In the genomic region with DNA sequence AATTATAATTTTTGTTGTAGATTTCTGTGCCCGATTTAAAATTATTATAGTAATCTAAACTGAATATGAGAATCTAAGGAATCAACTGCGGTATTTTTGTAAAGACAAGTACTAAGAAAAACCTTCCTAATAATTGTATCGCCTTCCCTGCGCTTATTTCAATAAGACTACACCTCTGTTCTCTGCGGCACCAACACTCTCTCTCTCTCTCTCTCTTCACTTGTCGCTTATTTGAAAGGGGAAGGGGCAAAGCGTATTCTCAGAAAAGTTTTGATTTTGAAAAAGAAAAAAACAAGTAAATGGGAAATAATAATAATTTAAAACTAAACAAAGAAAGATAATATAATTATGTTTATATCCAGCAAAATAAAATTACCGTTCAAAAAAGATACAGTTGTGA, we compare ENCODE assay signal across 1 worm cellular context.
TF ChIP-seq lines count a peak whose summit lies in the region.

No protein-coding gene starts in this region.

TF ChIP-seq in whole organism, L1 larva, 84 proteins besides CTCF, POLR2A, EP300 and RAD21 (continued from another document):
- TF ChIP-seq fkh-10 (GFP tag; optimal IDR thresholded peaks at IDR 0.05; lab: Kevin White, UChicago) (peak; percentile 35), tbx-2 (tag; optimal IDR thresholded peaks at IDR 0.05; lab: Kevin White, UChicago) (peak; percentile 61), snpc-4 (tag; optimal IDR thresholded peaks at IDR 0.05; lab: Kevin White, UChicago) (peak; percentile 41), elt-2 (tag; optimal IDR thresholded peaks at IDR 0.05; lab: Kevin White, UChicago) (peak; percentile 22), xbp-1 (tag; optimal IDR thresholded peaks at IDR 0.05; lab: Kevin White, UChicago) (peak; percentile 51), dsc-1 (tag; optimal IDR thresholded peaks at IDR 0.05; lab: Kevin White, UChicago) (no peak), lin-14 (GFP tag; optimal IDR thresholded peaks at IDR 0.05; lab: Kevin White, UChicago) (peak; percentile 81), fkh-8 (tag; optimal IDR thresholded peaks at IDR 0.05; lab: Kevin White, UChicago) (peak; percentile 53), efl-3 (GFP tag; optimal IDR thresholded peaks at IDR 0.05; lab: Kevin White, UChicago) (no peak), hlh-17 (GFP tag; optimal IDR thresholded peaks at IDR 0.05; lab: Kevin White, UChicago; ENCODE audit: borderline replicate concordance) (no peak), unc-98 (GFP tag; IDR thresholded peaks at IDR 0.05; lab: Robert Waterston, UW) (no peak), efl-1 (optimal IDR thresholded peaks at IDR 0.05; lab: Kevin White, UChicago) (peak; percentile 53 to 68), efl-1 (GFP tag; optimal IDR thresholded peaks at IDR 0.05 in 1 of 2; lab: Kevin White, UChicago) (peak; percentile 5 to 40), nhr-84 (tag; optimal IDR thresholded peaks at IDR 0.05; lab: Kevin White, UChicago) (no peak), fkh-4 (tag; optimal IDR thresholded peaks at IDR 0.05; lab: Kevin White, UChicago; ENCODE audit: borderline replicate concordance) (no peak), alr-1 (tag; optimal IDR thresholded peaks at IDR 0.05; lab: Kevin White, UChicago; ENCODE audit: borderline replicate concordance) (no peak), pqm-1 (tag; optimal IDR thresholded peaks at IDR 0.05; lab: Kevin White, UChicago) (no peak), rnt-1 (tag; optimal IDR thresholded peaks at IDR 0.05; lab: Kevin White, UChicago) (peak; percentile 85), lin-15B (tag; optimal IDR thresholded peaks at IDR 0.05; lab: Kevin White, UChicago) (no peak), elt-3 (tag; optimal IDR thresholded peaks at IDR 0.05; lab: Kevin White, UChicago) (peak in 2 of 6 experiments; percentile 37 to 49), nhr-90 (tag; optimal IDR thresholded peaks at IDR 0.05; lab: Kevin White, UChicago; ENCODE audit: poor library complexity) (peak; percentile 75), lin-35 (GFP tag; optimal IDR thresholded peaks at IDR 0.05; lab: Kevin White, UChicago) (peak; percentile 32 to 77), ceh-90 (tag; optimal IDR thresholded peaks at IDR 0.05; lab: Kevin White, UChicago) (no peak), nhr-11 (tag; optimal IDR thresholded peaks at IDR 0.05; lab: Kevin White, UChicago) (peak; percentile 78), F16B12.6 (tag; optimal IDR thresholded peaks at IDR 0.05; lab: Kevin White, UChicago) (no peak)
